Worm (Caenorhabditis elegans) whole organism, young adult: ENCODE data around the gene K11H3.3.

Experiments used
- C17E4.6 ChIP-seq: fragments of 200-800 bp; sonication (Bioruptor generic); IDR thresholded peaks from 2 replicates; pipeline ENCODE4 v1.3.6; 2022; ENCODE audit warnings: missing genetic modification reagents, missing genetic modification characterization, missing compliant biosample characterization
- F23B12.7 ChIP-seq: sonication (generic microtip); optimal IDR thresholded peaks from 2 replicates; lab custom pipeline; 2017; ENCODE audit warnings: missing genetic modification characterization, mild to moderate bottlenecking, missing compliant biosample characterization, antibody characterized with exemption, moderate library complexity; ENCODE audit not compliant: insufficient read depth
- F37B4.10 ChIP-seq: fragments of 200-800 bp; sonication (Bioruptor generic); IDR thresholded peaks from 2 replicates; pipeline ENCODE4 v1.3.6; 2022; ENCODE audit warnings: missing genetic modification characterization, missing compliant biosample characterization
- T26A5.8 ChIP-seq: sonication (generic microtip); optimal IDR thresholded peaks from 2 replicates; lab custom pipeline; 2016; ENCODE audit warnings: missing genetic modification characterization, missing compliant biosample characterization
- Y79H2A.3 ChIP-seq: fragments of 200-800 bp; sonication (Bioruptor generic); conservative IDR thresholded peaks from 2 replicates; pipeline ENCODE4 v1.3.6; 2022; ENCODE audit warnings: missing genetic modification reagents, missing genetic modification characterization, missing compliant biosample characterization
- ama-1 ChIP-seq, 3 experiments: fragments of 150-350 bp in 1 of 3; sonication (generic microtip) in 2 of 3; optimal IDR thresholded peaks; 2 replicates each; lab custom pipeline; 2014 to 2018; ENCODE audit warnings: missing biosample characterization in 2 of 3, missing genetic modification characterization in 2 of 3, missing genetic modification reagents in 2 of 3
- attf-6 ChIP-seq: fragments of 200-800 bp; sonication (Bioruptor generic); IDR thresholded peaks from 2 replicates; pipeline ENCODE4 v1.3.6; 2022; ENCODE audit warnings: missing genetic modification reagents, missing genetic modification characterization, missing compliant biosample characterization
- bed-1 ChIP-seq: fragments of 200-800 bp; sonication (Bioruptor generic); IDR thresholded peaks from 2 replicates; pipeline ENCODE4 v1.3.6; 2022; ENCODE audit warnings: missing genetic modification reagents, missing genetic modification characterization, missing compliant biosample characterization
- cebp-2 ChIP-seq: fragments of 200-800 bp; sonication (Bioruptor generic); IDR thresholded peaks from 2 replicates; pipeline ENCODE4 v1.3.6; 2022; ENCODE audit warnings: missing genetic modification characterization, missing compliant biosample characterization
- chd-7 ChIP-seq: sonication (generic microtip); optimal IDR thresholded peaks from 2 replicates; lab custom pipeline; 2016; ENCODE audit warnings: mild to moderate bottlenecking, missing genetic modification characterization, moderate library complexity, missing compliant biosample characterization
- dpff-1 ChIP-seq: sonication (generic microtip); optimal IDR thresholded peaks from 2 replicates; lab custom pipeline; 2017; ENCODE audit warnings: mild to moderate bottlenecking, missing genetic modification characterization, missing compliant biosample characterization
- dpl-1 ChIP-seq: fragments of 150-350 bp; optimal IDR thresholded peaks from 2 replicates; lab custom pipeline; 2014; ENCODE audit warnings: missing biosample characterization, missing genetic modification reagents, missing genetic modification characterization
- egl-18 ChIP-seq: fragments of 200-800 bp; sonication (Bioruptor generic); IDR thresholded peaks from 2 replicates; pipeline ENCODE4 v1.3.6; 2022; ENCODE audit warnings: missing genetic modification reagents, missing genetic modification characterization, missing compliant biosample characterization
- fkh-3 ChIP-seq: sonication (generic microtip); optimal IDR thresholded peaks from 2 replicates; lab custom pipeline; 2016; ENCODE audit warnings: mild to moderate bottlenecking, missing genetic modification characterization, missing compliant biosample characterization
- hrde-1 ChIP-seq: sonication (generic microtip); optimal IDR thresholded peaks from 2 replicates; lab custom pipeline; 2016; ENCODE audit warnings: missing genetic modification characterization, mild to moderate bottlenecking, missing compliant biosample characterization, moderate library complexity, missing genotype, missing genetic modification reagents, borderline replicate concordance
- hsf-1 ChIP-seq: fragments of 200-800 bp; sonication (Bioruptor generic); IDR thresholded peaks from 2 replicates; pipeline ENCODE4 v1.3.6; 2022; ENCODE audit warnings: missing genetic modification reagents, missing genetic modification characterization, missing compliant biosample characterization
- lsl-1 ChIP-seq: fragments of 200-800 bp; sonication (Bioruptor generic); optimal IDR thresholded peaks from 2 replicates; lab custom pipeline; 2018; ENCODE audit warnings: mild to moderate bottlenecking, missing genetic modification characterization, moderate library complexity, missing compliant biosample characterization
- mcd-1 ChIP-seq: fragments of 200-800 bp; sonication (Bioruptor generic); IDR thresholded peaks from 2 replicates; pipeline ENCODE4 v1.3.6; 2022; ENCODE audit warnings: missing genetic modification reagents, missing genetic modification characterization, missing compliant biosample characterization
- sea-2 ChIP-seq: fragments of 200-800 bp; sonication (Bioruptor generic); IDR thresholded peaks from 2 replicates; pipeline ENCODE4 v1.3.6; 2022; ENCODE audit warnings: missing genetic modification characterization, missing compliant biosample characterization
- snpc-1.1 ChIP-seq: sonication (generic microtip); optimal IDR thresholded peaks from 2 replicates; lab custom pipeline; 2017; ENCODE audit warnings: missing genetic modification characterization, mild to moderate bottlenecking, missing compliant biosample characterization, antibody characterized with exemption, moderate library complexity, missing genotype, missing genetic modification reagents; ENCODE audit not compliant: insufficient read depth
- sptf-2 ChIP-seq: fragments of 200-800 bp; sonication (Bioruptor generic); optimal IDR thresholded peaks from 2 replicates; lab custom pipeline; 2018; ENCODE audit warnings: mild to moderate bottlenecking, missing genetic modification characterization, missing compliant biosample characterization
- ztf-25 ChIP-seq: fragments of 200-800 bp; sonication (Bioruptor generic); IDR thresholded peaks from 2 replicates; pipeline ENCODE4 v1.3.6; 2022; ENCODE audit warnings: missing genetic modification reagents, missing genetic modification characterization, missing compliant biosample characterization
- ztf-28 ChIP-seq: fragments of 200-800 bp; sonication (Bioruptor generic); IDR thresholded peaks from 2 replicates; pipeline ENCODE4 v1.3.6; 2022; ENCODE audit warnings: missing genetic modification reagents, missing genetic modification characterization, missing compliant biosample characterization

The K11H3.3 gene

DNA sequence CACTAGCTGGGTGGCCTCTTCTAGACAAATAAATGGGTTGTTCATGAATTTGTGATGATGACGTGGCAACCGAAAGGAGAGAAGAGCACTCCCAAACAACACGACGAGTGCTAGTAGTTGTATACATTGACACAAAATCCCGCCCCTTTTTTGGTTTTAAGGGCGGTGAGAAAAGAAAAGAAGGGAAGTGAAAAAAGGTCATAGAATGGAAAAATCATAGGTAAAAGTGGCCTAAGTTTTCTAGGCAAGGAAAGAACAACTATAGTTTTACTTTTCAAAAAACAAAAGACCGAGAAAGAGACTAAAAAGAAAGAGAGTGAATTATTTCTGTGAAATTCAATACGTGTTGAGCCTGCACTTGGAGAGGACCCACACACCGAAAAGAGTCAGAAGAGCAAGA lies 27.2 kb downstream of the K11H3.3 start, which contains the start of gene ZK757.2:
TSS of gene ZK757.2 (minus strand) at position 101 of the 400 bp plus-strand sequence.
- no peak for TF ChIP-seq T26A5.8 (tag; lab: Kevin White, UChicago)
- TF ChIP-seq, all 124 proteins: peak for 0

DNA sequence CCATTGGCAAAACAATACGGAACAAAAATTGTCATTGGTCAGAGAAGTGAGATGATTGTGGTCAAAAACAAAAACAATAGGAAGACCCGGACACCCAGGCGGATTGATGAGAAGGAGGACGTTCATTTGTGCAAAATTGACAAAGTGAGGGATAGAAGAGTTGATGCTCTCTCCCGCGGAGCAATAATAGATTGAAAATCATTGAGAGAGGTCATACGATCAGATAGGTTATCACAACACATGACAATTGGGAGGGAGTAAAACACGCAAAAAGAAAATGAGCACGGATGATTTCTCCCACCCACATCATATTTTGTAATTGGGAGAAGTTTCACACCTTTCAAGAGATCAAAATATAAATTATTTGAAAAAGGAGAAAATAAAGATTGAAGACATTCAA lies 34.0 kb downstream of the K11H3.3 start:
- TF ChIP-seq lsl-1 (no peak), ztf-25 (no peak), fkh-3 (tag; lab: Kevin White, UChicago) (no peak), chd-7 (tag; lab: Kevin White, UChicago) (no peak), ama-1 (optimal IDR thresholded peaks at IDR 0.05; lab: Kevin White, UChicago) (no peak), ama-1 (GFP tag; optimal IDR thresholded peaks at IDR 0.05; lab: Kevin White, UChicago) (no peak), Y79H2A.3 (no peak), dpff-1 (no peak), cebp-2 (GFP tag; lab: Robert Waterston, UW) (no peak), F37B4.10 (GFP tag; lab: Robert Waterston, UW) (no peak), attf-6 (GFP tag; lab: Robert Waterston, UW) (no peak)

DNA sequence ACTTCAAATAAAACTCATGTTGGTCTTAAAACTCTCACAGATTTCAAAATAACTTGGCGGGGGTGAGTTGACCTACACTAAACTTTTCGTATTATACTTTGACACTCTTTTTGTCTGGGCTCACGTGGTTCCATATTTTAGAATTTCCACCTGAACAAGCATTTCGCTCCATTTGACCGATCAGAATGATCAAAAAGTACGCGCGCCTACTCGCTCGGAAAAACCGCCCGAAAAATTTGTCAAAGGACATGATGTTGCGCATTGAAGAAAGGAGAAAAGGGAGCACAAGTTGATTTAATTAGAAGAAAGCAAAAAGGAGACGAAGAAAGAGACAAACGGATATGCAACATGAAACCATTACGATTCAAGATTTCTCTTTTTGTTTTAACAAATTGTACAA lies 34.7 kb downstream of the K11H3.3 start:
- no peak for TF ChIP-seq egl-18 (GFP tag; lab: Robert Waterston, UW)

DNA sequence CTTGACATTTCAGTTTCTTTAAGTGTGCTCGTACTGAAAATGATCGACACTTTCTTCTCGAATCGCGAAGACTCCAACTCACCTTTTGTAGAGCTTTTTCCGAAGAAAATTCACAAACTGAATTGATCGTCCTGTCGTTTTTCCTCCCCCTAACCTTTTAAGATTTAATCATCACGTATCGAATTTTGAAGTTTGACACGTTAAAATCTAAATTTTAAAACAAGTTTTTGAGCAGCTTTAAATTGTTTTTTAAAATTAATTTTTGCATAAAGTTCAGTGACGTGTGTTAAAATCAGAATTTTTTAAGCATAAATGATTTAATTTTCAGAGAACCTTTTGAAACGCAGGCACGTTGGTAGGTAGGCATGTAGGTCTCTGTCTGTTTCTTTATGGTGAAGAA lies 39.7 kb downstream of the K11H3.3 start, which contains the start of gene alg-4:
TSS of gene alg-4 (minus strand) at position 101 of the 400 bp plus-strand sequence.
- no peak for TF ChIP-seq dpl-1 (GFP tag; lab: Kevin White, UChicago)
- TF ChIP-seq, all 124 proteins: peak for 0

DNA sequence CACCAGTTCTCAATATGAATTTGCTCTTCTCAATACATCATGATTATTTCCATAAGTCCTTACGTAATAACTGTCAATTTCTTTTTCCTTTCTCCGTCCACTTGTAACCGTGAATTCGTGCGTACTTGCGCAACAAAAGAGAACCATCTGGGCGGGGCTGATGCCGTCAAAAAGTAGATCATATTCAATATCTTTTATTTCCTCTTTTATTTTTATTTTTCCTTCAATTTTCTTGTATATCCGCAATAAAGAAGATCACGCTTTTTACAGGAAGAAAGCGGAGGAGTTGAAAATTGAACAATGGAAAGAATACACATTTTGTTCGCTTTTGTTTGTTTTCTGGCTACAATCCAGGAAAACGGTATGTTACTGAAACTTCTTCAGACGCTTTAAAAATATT lies 41.2 kb downstream of the K11H3.3 start, which contains the start of gene mam-7:
TSS of gene mam-7 (plus strand) at position 301 of the 400 bp plus-strand sequence.
- TF ChIP-seq fkh-3 (tag; lab: Kevin White, UChicago): no peak
- TF ChIP-seq, all 124 proteins: peak for 0

DNA sequence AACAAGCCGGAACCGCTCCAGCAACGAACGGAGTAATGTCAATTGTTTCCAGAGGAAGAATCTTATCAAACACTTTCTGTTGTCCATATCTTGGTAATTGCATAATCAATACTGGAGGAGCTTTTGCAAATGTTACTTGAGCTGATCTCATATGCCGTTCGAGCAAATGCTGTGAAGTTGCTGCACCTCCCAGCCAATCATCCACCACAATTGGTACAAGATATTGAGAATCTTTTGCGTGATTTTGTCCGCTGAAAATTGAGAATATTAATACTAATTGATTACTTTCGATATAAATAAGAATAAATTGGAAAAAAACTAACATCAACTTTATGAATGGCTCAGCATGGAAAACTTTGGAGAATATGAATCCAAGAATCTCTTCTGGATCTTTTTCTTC lies 48.1 kb downstream of the K11H3.3 start:
- TF ChIP-seq C17E4.6 (GFP tag; lab: Robert Waterston, UW) (no peak), F23B12.7 (no peak), bed-1 (no peak), hrde-1 (tag; lab: Kevin White, UChicago) (no peak), snpc-1.1 (tag; lab: Kevin White, UChicago) (no peak), sptf-2 (GFP tag; lab: Kevin White, UChicago) (no peak), sea-2 (GFP tag; lab: Robert Waterston, UW) (no peak), ztf-28 (GFP tag; lab: Robert Waterston, UW) (no peak), hsf-1 (no peak), lsl-1 (no peak), mcd-1 (no peak)
- TF ChIP-seq, all 124 proteins: peak for 0
